Fruit fly (Drosophila melanogaster) whole organism, wandering third instar larva: Measurements from ENCODE around the gene CG32425.
"Not testable (repeated sequence)": the region's sequence is repeated elsewhere in the genome, so short reads cannot be mapped to it uniquely, and the experiment has no call there.

Source experiments
- CG32264 ChIP-seq: fragments of 200-800 bp; sonication (Bioruptor generic); optimal IDR thresholded peaks from 2 replicates; lab custom pipeline; 2016; ENCODE audit warnings: missing biosample characterization, missing genetic modification characterization
- CG9705 ChIP-seq: fragments of 200-800 bp; sonication (Bioruptor generic); optimal IDR thresholded peaks from 2 replicates; lab custom pipeline; 2018; ENCODE audit warnings: missing biosample characterization, mild to moderate bottlenecking, missing genetic modification characterization
- CrebA ChIP-seq: fragments of 200-800 bp; sonication (Bioruptor generic); optimal IDR thresholded peaks from 2 replicates; lab custom pipeline; 2016; ENCODE audit warnings: missing biosample characterization, mild to moderate bottlenecking, missing genetic modification characterization, borderline replicate concordance
- Dfd ChIP-seq: fragments of >200 bp; optimal IDR thresholded peaks from 2 replicates; lab custom pipeline; 2017; ENCODE audit warnings: missing biosample characterization, missing genetic modification characterization
- GATAd ChIP-seq: sonication (Bioruptor generic); optimal IDR thresholded peaks from 2 replicates; lab custom pipeline; 2016; ENCODE audit warnings: missing biosample characterization, missing genetic modification characterization
- Hr78 ChIP-seq: fragments of >200 bp; optimal IDR thresholded peaks from 2 replicates; lab custom pipeline; 2017; ENCODE audit warnings: missing biosample characterization, missing genetic modification characterization
- ey ChIP-seq: fragments of 200-800 bp; sonication (Bioruptor generic); optimal IDR thresholded peaks from 2 replicates; lab custom pipeline; 2016; ENCODE audit warnings: missing biosample characterization, missing genetic modification characterization
- foxo ChIP-seq, 2 experiments: fragments of 200-800 bp; sonication (Bioruptor generic); optimal IDR thresholded peaks; 2 replicates in 1 of 2; 3 replicates in 1 of 2; lab custom pipeline; 2016 to 2017; ENCODE audit warnings: missing biosample characterization in 2 of 2, missing genetic modification characterization in 2 of 2
- lola ChIP-seq: fragments of >200 bp; optimal IDR thresholded peaks from 2 replicates; lab custom pipeline; 2017; ENCODE audit warnings: missing biosample characterization, missing genetic modification characterization
- pan ChIP-seq: fragments of >200 bp; optimal IDR thresholded peaks from 2 replicates; lab custom pipeline; 2017
- psq ChIP-seq: fragments of 200-800 bp; sonication (Bioruptor generic); optimal IDR thresholded peaks from 3 replicates; lab custom pipeline; 2017; ENCODE audit warnings: missing biosample characterization, mild to moderate bottlenecking, missing genetic modification characterization, moderate library complexity
- sage ChIP-seq: fragments of 200-800 bp; sonication (Bioruptor generic); optimal IDR thresholded peaks from 2 replicates; lab custom pipeline; 2016; ENCODE audit warnings: missing biosample characterization, mild to moderate bottlenecking, missing genetic modification characterization

- not testable (repeated sequence) for TF ChIP-seq Hr78 (GFP tag; lab: Kevin White, UChicago); lola (GFP tag; lab: Kevin White, UChicago); pan; CG32264 (GFP tag; lab: Kevin White, UChicago); ey (GFP tag; lab: Kevin White, UChicago); GATAd (GFP tag; lab: Kevin White, UChicago); CG9705; Dfd (GFP tag; lab: Kevin White, UChicago); foxo (GFP tag; optimal IDR thresholded peaks at IDR 0.05; lab: Kevin White, UChicago); psq; CrebA (GFP tag; lab: Kevin White, UChicago); sage (GFP tag; lab: Kevin White, UChicago)
Observed at dm6 chr3L:20499536-20499935, 2.4 kb downstream of the CG32425 start, which contains the start of gene CG18281.
